Worm (Caenorhabditis elegans) whole organism, L4/young adult: ENCODE data around the gene ztf-7.

Experiments used
- W03F9.2 ChIP-seq: fragments of 150-350 bp; optimal IDR thresholded peaks from 2 replicates; lab custom pipeline; 2014; ENCODE audit warnings: missing biosample characterization, missing genetic modification characterization
- dao-5 ChIP-seq: sonication (generic microtip); optimal IDR thresholded peaks from 2 replicates; lab custom pipeline; 2016; ENCODE audit warnings: missing genotype, missing genetic modification characterization, moderate library complexity, missing compliant biosample characterization
- him-1 ChIP-seq: sonication (generic microtip); optimal IDR thresholded peaks from 2 replicates; lab custom pipeline; 2016; ENCODE audit warnings: missing genotype, missing genetic modification reagents, missing genetic modification characterization, missing compliant biosample characterization

ce11 chrV:9767941-9768340, 21.6 kb downstream of the ztf-7 start:
- TF ChIP-seq W03F9.2 (tag; lab: Kevin White, UChicago) (no peak), him-1 (no peak), dao-5 (tag; lab: Kevin White, UChicago) (no peak)
